Worm (Caenorhabditis elegans) whole organism, L1 larva: Measurements from ENCODE around the gene K08D12.8.

Experiments used
- C04F5.9 ChIP-seq: sonication (generic microtip); optimal IDR thresholded peaks from 2 replicates; lab custom pipeline; 2016; ENCODE audit warnings: missing genetic modification characterization, missing compliant biosample characterization
- C16A3.4 ChIP-seq: fragments of 150-350 bp; optimal IDR thresholded peaks from 2 replicates; lab custom pipeline; 2014; ENCODE audit warnings: missing biosample characterization, missing genetic modification characterization
- F16B12.6 ChIP-seq: fragments of 150-350 bp; optimal IDR thresholded peaks from 2 replicates; lab custom pipeline; 2014; ENCODE audit warnings: missing biosample characterization, missing genetic modification characterization
- Y116A8C.19 ChIP-seq: sonication (generic microtip); optimal IDR thresholded peaks from 2 replicates; lab custom pipeline; 2016; ENCODE audit warnings: missing compliant biosample characterization, missing genetic modification characterization, borderline replicate concordance
- ama-1 ChIP-seq: fragments of 150-350 bp; optimal IDR thresholded peaks from 2 replicates; lab custom pipeline; 2014
- ceh-63 ChIP-seq: fragments of 200-800 bp; sonication (Bioruptor generic); optimal IDR thresholded peaks from 2 replicates; lab custom pipeline; 2018; ENCODE audit warnings: mild to moderate bottlenecking, missing genetic modification characterization, missing compliant biosample characterization
- ceh-8 ChIP-seq: fragments of 200-800 bp; sonication (Bioruptor generic); optimal IDR thresholded peaks from 2 replicates; lab custom pipeline; 2018; ENCODE audit warnings: mild to moderate bottlenecking, missing genetic modification characterization, moderate library complexity, missing compliant biosample characterization
- ceh-82 ChIP-seq, 3 experiments: fragments of 150-350 bp in 1 of 3; sonication (generic microtip) in 2 of 3; optimal IDR thresholded peaks; 2 replicates each; lab custom pipeline; 2014 to 2017; ENCODE audit warnings: missing biosample characterization in 3 of 3, missing genetic modification characterization in 3 of 3
- ceh-88 ChIP-seq: fragments of 200-800 bp; sonication (Bioruptor generic); IDR thresholded peaks from 2 replicates; pipeline ENCODE4 v1.3.6; 2022; ENCODE audit warnings: missing genetic modification characterization, missing compliant biosample characterization
- ces-1 ChIP-seq: fragments of 150-350 bp; optimal IDR thresholded peaks from 2 replicates; lab custom pipeline; 2014; ENCODE audit warnings: missing biosample characterization, missing genetic modification reagents, missing genetic modification characterization
- dpl-1 ChIP-seq, 3 experiments: fragments of 150-350 bp in 2 of 3; sonication (generic microtip) in 1 of 3; optimal IDR thresholded peaks; 2 replicates each; lab custom pipeline; 2014 to 2017; ENCODE audit warnings: missing biosample characterization in 3 of 3, missing genetic modification characterization in 3 of 3, missing genetic modification reagents in 3 of 3
- efl-1 ChIP-seq, 4 experiments: fragments of 150-350 bp; optimal IDR thresholded peaks in 3 of 4; peaks in 1 of 4; 1 replicate in 1 of 4; 2 replicates in 3 of 4; lab custom pipeline; 2014; ENCODE audit warnings: missing biosample characterization in 2 of 4, missing genetic modification characterization in 2 of 4, missing genetic modification reagents in 2 of 4
- efl-3 ChIP-seq: fragments of 200-800 bp; sonication (Bioruptor generic); optimal IDR thresholded peaks from 2 replicates; lab custom pipeline; 2018; ENCODE audit warnings: mild to moderate bottlenecking, missing genetic modification characterization, missing compliant biosample characterization
- egl-13 ChIP-seq: sonication (generic microtip); optimal IDR thresholded peaks from 2 replicates; lab custom pipeline; 2016; ENCODE audit warnings: missing genotype, missing genetic modification reagents, missing genetic modification characterization, missing compliant biosample characterization
- egl-27 ChIP-seq, 2 experiments: fragments of 150-350 bp in 1 of 2; sonication (generic microtip); optimal IDR thresholded peaks; 3 replicates each; lab custom pipeline; 2017 to 2018; ENCODE audit warnings: missing biosample characterization in 2 of 2, missing genetic modification characterization in 2 of 2, missing genetic modification reagents in 2 of 2
- elt-2 ChIP-seq: sonication (generic microtip); optimal IDR thresholded peaks from 2 replicates; lab custom pipeline; 2016; ENCODE audit warnings: missing genetic modification characterization, mild to moderate bottlenecking, inconsistent platforms, missing compliant biosample characterization, missing genetic modification reagents
- elt-3 ChIP-seq, 6 experiments: fragments of 150-350 bp in 1 of 6; sonication (generic microtip); optimal IDR thresholded peaks; 2 replicates each; lab custom pipeline; 2017 to 2018; ENCODE audit warnings: missing biosample characterization in 6 of 6, missing genetic modification characterization in 6 of 6, inconsistent platforms in 1 of 6
- fkh-8 ChIP-seq: sonication (generic microtip); optimal IDR thresholded peaks from 2 replicates; lab custom pipeline; 2016; ENCODE audit warnings: mild to moderate bottlenecking, missing genetic modification characterization, missing compliant biosample characterization
- fos-1 ChIP-seq: fragments of 150-350 bp; optimal IDR thresholded peaks from 2 replicates; lab custom pipeline; 2014; ENCODE audit warnings: missing biosample characterization, missing genetic modification characterization
- grh-1 ChIP-seq: fragments of 200-800 bp; sonication (Bioruptor generic); IDR thresholded peaks from 2 replicates; pipeline ENCODE4 v1.3.6; 2022; ENCODE audit warnings: missing genetic modification reagents, missing genetic modification characterization, missing compliant biosample characterization
- hpl-2 ChIP-seq: fragments of 150-350 bp; optimal IDR thresholded peaks from 2 replicates; lab custom pipeline; 2014; ENCODE audit warnings: missing biosample characterization, missing genetic modification reagents, missing genetic modification characterization
- irx-1 ChIP-seq: sonication (generic microtip); optimal IDR thresholded peaks from 2 replicates; lab custom pipeline; 2016; ENCODE audit warnings: missing genetic modification characterization, missing compliant biosample characterization
- isw-1 ChIP-seq: fragments of 200-800 bp; sonication (Bioruptor generic); IDR thresholded peaks from 2 replicates; pipeline ENCODE4 v1.3.6; 2022; ENCODE audit warnings: missing genetic modification characterization, missing compliant biosample characterization
- jun-1 ChIP-seq: fragments of 150-350 bp; optimal IDR thresholded peaks from 2 replicates; lab custom pipeline; 2014; ENCODE audit warnings: missing biosample characterization, missing genetic modification reagents, missing genetic modification characterization
- lin-13 ChIP-seq: fragments of 150-350 bp; optimal IDR thresholded peaks from 2 replicates; lab custom pipeline; 2014; ENCODE audit warnings: missing biosample characterization, missing genetic modification reagents, missing genetic modification characterization
- lin-14 ChIP-seq: fragments of 200-800 bp; sonication (Bioruptor generic); optimal IDR thresholded peaks from 2 replicates; lab custom pipeline; 2018; ENCODE audit warnings: mild to moderate bottlenecking, missing genetic modification characterization, moderate library complexity, missing compliant biosample characterization
- lin-35 ChIP-seq, 2 experiments: fragments of 150-350 bp; optimal IDR thresholded peaks; 2 replicates each; lab custom pipeline; 2014; ENCODE audit warnings: missing biosample characterization in 2 of 2, missing genetic modification characterization in 2 of 2, missing genetic modification reagents in 2 of 2
- lin-39 ChIP-seq: fragments of 150-350 bp; optimal IDR thresholded peaks from 2 replicates; lab custom pipeline; 2014; ENCODE audit warnings: missing biosample characterization, missing genetic modification reagents, missing genetic modification characterization
- lir-3 ChIP-seq: sonication (generic microtip); optimal IDR thresholded peaks from 2 replicates; lab custom pipeline; 2016; ENCODE audit warnings: mild to moderate bottlenecking, missing genetic modification characterization, moderate library complexity, missing compliant biosample characterization; ENCODE audit not compliant: poor library complexity
- mab-9 ChIP-seq: fragments of 200-800 bp; sonication (Bioruptor generic); IDR thresholded peaks from 2 replicates; pipeline ENCODE4 v1.3.6; 2022; ENCODE audit warnings: missing genetic modification reagents, missing genetic modification characterization, missing compliant biosample characterization
- mdl-1 ChIP-seq, 2 experiments: fragments of 150-350 bp; optimal IDR thresholded peaks; 2 replicates each; lab custom pipeline; 2014 to 2017; ENCODE audit warnings: missing biosample characterization in 2 of 2, missing genetic modification characterization in 2 of 2, inconsistent platforms in 1 of 2
- nhr-19 ChIP-seq: fragments of 200-800 bp; sonication (Bioruptor generic); conservative IDR thresholded peaks from 2 replicates; pipeline ENCODE4 v1.3.6; 2022; ENCODE audit warnings: missing genetic modification characterization, missing compliant biosample characterization
- nhr-237 ChIP-seq: fragments of 150-350 bp; optimal IDR thresholded peaks from 2 replicates; lab custom pipeline; 2014; ENCODE audit warnings: missing biosample characterization, missing genetic modification characterization
- nhr-28 ChIP-seq: fragments of 150-350 bp; optimal IDR thresholded peaks from 2 replicates; lab custom pipeline; 2014; ENCODE audit warnings: missing biosample characterization, missing genetic modification characterization
- nhr-47 ChIP-seq: sonication (generic microtip); optimal IDR thresholded peaks from 2 replicates; lab custom pipeline; 2016; ENCODE audit warnings: mild to moderate bottlenecking, missing genetic modification characterization, moderate library complexity, missing compliant biosample characterization
- nhr-71 ChIP-seq: sonication (generic microtip); optimal IDR thresholded peaks from 2 replicates; lab custom pipeline; 2016; ENCODE audit warnings: mild to moderate bottlenecking, missing genetic modification characterization, moderate library complexity, missing compliant biosample characterization
- nhr-76 ChIP-seq: sonication (generic microtip); optimal IDR thresholded peaks from 2 replicates; lab custom pipeline; 2017; ENCODE audit warnings: missing biosample characterization, missing genetic modification characterization
- nhr-77 ChIP-seq: fragments of 150-350 bp; optimal IDR thresholded peaks from 2 replicates; lab custom pipeline; 2014; ENCODE audit warnings: missing biosample characterization, missing genetic modification characterization
- pax-3 ChIP-seq: fragments of 200-800 bp; sonication (Bioruptor generic); optimal IDR thresholded peaks from 2 replicates; lab custom pipeline; 2018; ENCODE audit warnings: mild to moderate bottlenecking, missing genetic modification characterization, moderate library complexity, missing compliant biosample characterization
- snu-23 ChIP-seq: sonication (generic microtip); optimal IDR thresholded peaks from 2 replicates; lab custom pipeline; 2016; ENCODE audit warnings: missing genetic modification characterization, missing compliant biosample characterization
- sptf-1 ChIP-seq: fragments of 150-350 bp; optimal IDR thresholded peaks from 2 replicates; lab custom pipeline; 2014; ENCODE audit warnings: missing biosample characterization, missing genetic modification characterization
- swsn-7 ChIP-seq: sonication (generic microtip); optimal IDR thresholded peaks from 2 replicates; lab custom pipeline; 2016; ENCODE audit warnings: missing genetic modification characterization, missing compliant biosample characterization
- tbx-2 ChIP-seq: sonication (generic microtip); optimal IDR thresholded peaks from 2 replicates; lab custom pipeline; 2016; ENCODE audit warnings: missing genetic modification characterization, missing compliant biosample characterization
- tlp-1 ChIP-seq: fragments of 150-350 bp; optimal IDR thresholded peaks from 2 replicates; lab custom pipeline; 2014; ENCODE audit warnings: missing biosample characterization, missing genetic modification characterization
- unc-130 ChIP-seq: fragments of 150-350 bp; optimal IDR thresholded peaks from 2 replicates; lab custom pipeline; 2017; ENCODE audit warnings: missing biosample characterization, missing genetic modification characterization, inconsistent platforms
- unc-30 ChIP-seq: sonication (generic microtip); optimal IDR thresholded peaks from 2 replicates; lab custom pipeline; 2017; ENCODE audit warnings: missing biosample characterization, missing genetic modification characterization
- unc-86 ChIP-seq: sonication (generic microtip); optimal IDR thresholded peaks from 2 replicates; lab custom pipeline; 2016; ENCODE audit warnings: missing genetic modification characterization, missing compliant biosample characterization
- vab-15 ChIP-seq: sonication (generic microtip); optimal IDR thresholded peaks from 2 replicates; lab custom pipeline; 2017; ENCODE audit warnings: missing genotype, mild to moderate bottlenecking, missing genetic modification characterization, missing compliant biosample characterization
- xbp-1 ChIP-seq: sonication (generic microtip); optimal IDR thresholded peaks from 2 replicates; lab custom pipeline; 2016; ENCODE audit warnings: missing genetic modification characterization, missing compliant biosample characterization
- zip-4 ChIP-seq: fragments of 200-800 bp; sonication (Bioruptor generic); optimal IDR thresholded peaks from 2 replicates; lab custom pipeline; 2018; ENCODE audit warnings: mild to moderate bottlenecking, missing genetic modification characterization, moderate library complexity, missing compliant biosample characterization
- ztf-4 ChIP-seq: fragments of 150-350 bp; optimal IDR thresholded peaks from 2 replicates; lab custom pipeline; 2014; ENCODE audit warnings: missing biosample characterization, missing genetic modification characterization

Gene K08D12.8

ce11 chrIV:1710535-1710934 lies 15.5 kb upstream of the K08D12.8 start:
- TF ChIP-seq fkh-8 (tag; lab: Kevin White, UChicago) (no peak), ceh-8 (GFP tag; lab: Kevin White, UChicago) (peak; percentile 49), efl-1 (optimal IDR thresholded peaks at IDR 0.05; lab: Kevin White, UChicago) (no peak), efl-1 (GFP tag; optimal IDR thresholded peaks at IDR 0.05 in 1 of 2; lab: Kevin White, UChicago) (peak in 1 of 2 experiments; percentile 69), lin-35 (GFP tag; optimal IDR thresholded peaks at IDR 0.05; lab: Kevin White, UChicago) (no peak), mab-9 (GFP tag; lab: Robert Waterston, UW) (0 out of 2 replicates have a peak, but pooled peaks have one; percentile 31)

ce11 chrIV:1711029-1711489 lies 14.9 kb upstream of the K08D12.8 start, which contains the start of gene rpi-2:
Gene rpi-2, plus strand, starts transcription at chrIV:1711262.
- TF ChIP-seq vab-15 (tag; lab: Kevin White, UChicago) (no peak), Y116A8C.19 (tag; lab: Kevin White, UChicago) (no peak), lin-13 (GFP tag; lab: Kevin White, UChicago) (no peak), egl-13 (tag; lab: Kevin White, UChicago) (no peak), C16A3.4 (no peak), dpl-1 (GFP tag; optimal IDR thresholded peaks at IDR 0.05; lab: Kevin White, UChicago) (no peak), ama-1 (lab: Kevin White, UChicago) (no peak), lir-3 (no peak), jun-1 (tag; lab: Kevin White, UChicago) (no peak), nhr-47 (tag; lab: Kevin White, UChicago) (peak; percentile 38), irx-1 (tag; lab: Kevin White, UChicago) (no peak), zip-4 (GFP tag; lab: Kevin White, UChicago) (no peak), unc-130 (tag; lab: Kevin White, UChicago) (no peak), elt-3 (tag; optimal IDR thresholded peaks at IDR 0.05; lab: Kevin White, UChicago) (no peak), nhr-76 (no peak), mdl-1 (tag; optimal IDR thresholded peaks at IDR 0.05; lab: Kevin White, UChicago) (no peak), nhr-71 (tag; lab: Kevin White, UChicago) (peak; percentile 55), nhr-19 (GFP tag; lab: Robert Waterston, UW) (0 out of 2 replicates have a peak, but pooled peaks have one; percentile 14), ceh-82 (tag; optimal IDR thresholded peaks at IDR 0.05; lab: Kevin White, UChicago) (peak in 1 of 3 experiments; percentile 21), F16B12.6 (tag; lab: Kevin White, UChicago) (no peak), egl-27 (tag; optimal IDR thresholded peaks at IDR 0.05; lab: Kevin White, UChicago) (no peak), C04F5.9 (tag; lab: Kevin White, UChicago) (no peak), ztf-4 (tag; lab: Kevin White, UChicago) (no peak), ceh-88 (GFP tag; lab: Robert Waterston, UW) (no peak), xbp-1 (tag; lab: Kevin White, UChicago) (no peak), isw-1 (GFP tag; lab: Robert Waterston, UW) (no peak), pax-3 (tag; lab: Kevin White, UChicago) (no peak), ces-1 (GFP tag; lab: Kevin White, UChicago) (no peak), elt-2 (tag; lab: Kevin White, UChicago) (no peak), sptf-1 (tag; lab: Kevin White, UChicago) (no peak), nhr-237 (tag; lab: Kevin White, UChicago) (no peak), hpl-2 (GFP tag; lab: Kevin White, UChicago) (no peak), ceh-63 (GFP tag; lab: Kevin White, UChicago) (no peak), swsn-7 (tag; lab: Kevin White, UChicago) (peak; percentile 29), tbx-2 (tag; lab: Kevin White, UChicago) (peak; percentile 8), snu-23 (peak; percentile 43), lin-14 (GFP tag; lab: Kevin White, UChicago) (peak; percentile 17), fkh-8 (tag; lab: Kevin White, UChicago) (peak; percentile 79), unc-30 (tag; lab: Kevin White, UChicago) (no peak), unc-86 (tag; lab: Kevin White, UChicago) (peak; percentile 26), nhr-28 (no peak), lin-39 (no peak), grh-1 (GFP tag; lab: Robert Waterston, UW) (peak; percentile 47), tlp-1 (tag; lab: Kevin White, UChicago) (no peak), efl-3 (no peak), fos-1 (tag; lab: Kevin White, UChicago) (peak; percentile 0), nhr-77 (tag; lab: Kevin White, UChicago) (peak; percentile 1)
